Fruit fly (Drosophila melanogaster): Measurements from ENCODE around the gene cyc.
A peak's percentile ranks its signal among the peaks of the same experiment; 100 is the strongest.

Gene cyc

dm6 chr3L:19813075-19813903 is 2.4 kb downstream of the cyc start, which contains the start of gene Cyp305a1 (continued):
- TF ChIP-seq jumu (GFP tag; optimal IDR thresholded peaks at IDR 0.05) = no peak
- TF ChIP-seq HLHmδ (GFP tag; optimal IDR thresholded peaks at IDR 0.05) = no peak
- TF ChIP-seq Hr39 (optimal IDR thresholded peaks at IDR 0.05) = no peak
- no peak for TF ChIP-seq CG5245 (GFP tag; optimal IDR thresholded peaks at IDR 0.05)
- no peak for TF ChIP-seq CG12942 (GFP tag; optimal IDR thresholded peaks at IDR 0.05)
- no peak for TF ChIP-seq CG13287 (GFP tag; IDR thresholded peaks at IDR 0.05; ENCODE audit: partially characterized antibody)
- TF ChIP-seq corto (GFP tag; optimal IDR thresholded peaks at IDR 0.05) = no peak
- no peak for TF ChIP-seq Xrp1 (GFP tag; IDR thresholded peaks at IDR 0.05)
- no peak for TF ChIP-seq CG7357 (GFP tag; IDR thresholded peaks at IDR 0.05)
- no peak for TF ChIP-seq prd (optimal IDR thresholded peaks at IDR 0.05)
- TF ChIP-seq prd (GFP tag; IDR thresholded peaks at IDR 0.05) = no peak
- TF ChIP-seq Ptx1 (GFP tag; IDR thresholded peaks at IDR 0.05) = no peak
- 0 out of 2 replicates have a peak, but pooled peaks have one; percentile 36 for TF ChIP-seq rib (GFP tag; IDR thresholded peaks at IDR 0.05)
- TF ChIP-seq CG10543 (GFP tag; optimal IDR thresholded peaks at IDR 0.05) = peak; percentile 90
- no peak for TF ChIP-seq CG4617 (GFP tag; optimal IDR thresholded peaks at IDR 0.05; ENCODE audit: borderline replicate concordance)
- no peak for TF ChIP-seq ara (GFP tag; IDR thresholded peaks at IDR 0.05)
- TF ChIP-seq ci (GFP tag; IDR thresholded peaks at IDR 0.05) = no peak
- no peak for TF ChIP-seq Stat92E (GFP tag; optimal IDR thresholded peaks at IDR 0.05)
- 0 out of 2 replicates have a peak, but pooled peaks have one; percentile 14 for TF ChIP-seq sim (GFP tag; IDR thresholded peaks at IDR 0.05)
- TF ChIP-seq CG15269 (tag; optimal IDR thresholded peaks at IDR 0.05) = no peak
- TF ChIP-seq MBD-R2 (GFP tag; IDR thresholded peaks at IDR 0.05) = no peak; the same call in 1 of the 2 replicates
- TF ChIP-seq pan (optimal IDR thresholded peaks at IDR 0.05) = no peak
- TF ChIP-seq pan (GFP tag; optimal IDR thresholded peaks at IDR 0.05 in 1 of 2, IDR thresholded peaks at IDR 0.05 in 1 of 2) = no peak
- TF ChIP-seq mirr (GFP tag; optimal IDR thresholded peaks at IDR 0.05) = peak; percentile 70
- TF ChIP-seq ab (GFP tag; optimal IDR thresholded peaks at IDR 0.05) = no peak
- TF ChIP-seq CG4424 (GFP tag; optimal IDR thresholded peaks at IDR 0.05) = no peak
- TF ChIP-seq dati (GFP tag; IDR thresholded peaks at IDR 0.05) = no peak
- no peak for TF ChIP-seq tin (GFP tag; optimal IDR thresholded peaks at IDR 0.05)
- TF ChIP-seq jigr1 (GFP tag; IDR thresholded peaks at IDR 0.05) = no peak
- TF ChIP-seq Meics (GFP tag; optimal IDR thresholded peaks at IDR 0.05) = no peak
- no peak for TF ChIP-seq CG16813 (GFP tag; IDR thresholded peaks at IDR 0.05; ENCODE audit: partially characterized antibody)
- TF ChIP-seq CG18619 (GFP tag; optimal IDR thresholded peaks at IDR 0.05) = no peak
- no peak for TF ChIP-seq Neu2 (GFP tag; optimal IDR thresholded peaks at IDR 0.05; ENCODE audit: borderline replicate concordance)
- no peak for TF ChIP-seq CG12744 (GFP tag; optimal IDR thresholded peaks at IDR 0.05)
- TF ChIP-seq CG6683 (GFP tag; optimal IDR thresholded peaks at IDR 0.05) = no peak
- TF ChIP-seq CG8359 (GFP tag; optimal IDR thresholded peaks at IDR 0.05; ENCODE audit: borderline replicate concordance) = no peak
- no peak for TF ChIP-seq CG6854 (GFP tag; optimal IDR thresholded peaks at IDR 0.05)
- TF ChIP-seq CG10321 (GFP tag; IDR thresholded peaks at IDR 0.05) = no peak
- no peak for TF ChIP-seq oc (tag; optimal IDR thresholded peaks at IDR 0.05)
- TF ChIP-seq Ets65A (GFP tag) = no peak
- 0 out of 2 replicates have a peak, but pooled peaks have one; percentile 13 for TF ChIP-seq Bgb (GFP tag; IDR thresholded peaks at IDR 0.05; ENCODE audit: partially characterized antibody)
- no peak for TF ChIP-seq Atf6 (GFP tag; IDR thresholded peaks at IDR 0.05)
- TF ChIP-seq zf30C (GFP tag; optimal IDR thresholded peaks at IDR 0.05) = no peak
- TF ChIP-seq Dad (GFP tag; optimal IDR thresholded peaks at IDR 0.05) = no peak
- no peak for TF ChIP-seq HmgZ (tag; optimal IDR thresholded peaks at IDR 0.05)
- no peak for TF ChIP-seq CG9727 (GFP tag; optimal IDR thresholded peaks at IDR 0.05)
- TF ChIP-seq fu2 (GFP tag; optimal IDR thresholded peaks at IDR 0.05) = no peak
- no peak for TF ChIP-seq CG31365 (tag; optimal IDR thresholded peaks at IDR 0.05)
- no peak for TF ChIP-seq tgo (GFP tag; IDR thresholded peaks at IDR 0.05)
- TF ChIP-seq CG15514 (GFP tag; optimal IDR thresholded peaks at IDR 0.05) = peak; percentile 47
